Worm (Caenorhabditis elegans): Measurements from ENCODE around the gene vps-8.

The vps-8 gene

DNA sequence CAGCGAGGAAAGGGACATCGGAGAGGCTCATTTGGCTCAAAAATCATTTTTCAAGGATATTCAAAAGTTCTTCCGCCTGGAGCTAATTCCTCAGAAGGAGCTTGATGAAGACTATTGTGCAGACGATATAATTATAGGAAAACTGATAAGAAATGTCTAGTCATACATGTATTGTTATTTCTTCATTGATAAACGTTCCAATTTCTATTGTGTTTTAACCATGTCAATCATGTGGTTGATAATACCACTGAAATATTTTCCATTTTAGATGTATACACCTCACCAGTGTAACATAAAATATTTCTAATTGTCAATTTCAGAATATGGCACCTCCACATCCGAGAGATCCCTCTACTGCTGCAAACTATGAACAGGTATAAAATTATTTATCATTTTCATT is 3.5 kb upstream of the vps-8 start, which contains the start of gene ltah-1.1:
ltah-1.1 (plus strand) TSS at position 283 of the 400 bp plus-strand sequence.
- TF ChIP-seq ceh-83 (GFP tag; optimal IDR thresholded peaks at IDR 0.05): no peak
- no peak for TF ChIP-seq ham-2 (GFP tag; optimal IDR thresholded peaks at IDR 0.05)

DNA sequence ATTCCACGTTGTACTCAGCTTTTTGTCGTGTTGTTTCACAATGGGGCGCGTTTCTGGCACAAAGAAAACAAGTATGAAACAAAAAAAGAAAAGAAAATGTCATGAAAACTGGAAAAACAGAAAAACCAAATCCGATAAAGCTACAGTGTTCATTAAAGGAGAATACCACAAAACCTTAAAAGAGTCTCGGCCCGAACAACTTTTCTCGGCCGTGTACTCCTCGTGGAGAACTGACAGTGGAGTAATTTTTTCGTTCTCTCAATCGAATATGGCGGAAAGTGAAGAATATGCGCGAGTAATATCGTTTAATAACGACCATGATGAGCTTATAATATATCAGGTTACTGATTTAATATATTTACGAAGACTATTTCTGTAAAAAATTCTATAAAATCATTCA is 2.7 kb upstream of the vps-8 start, which contains the start of the genes tag-335 and vkmt-1:
tag-335 (minus strand) TSS at position 88 of the 400 bp plus-strand sequence.
vkmt-1 (plus strand) TSS at position 219 of the 400 bp plus-strand sequence.
- TF ChIP-seq ceh-43 (GFP tag; optimal IDR thresholded peaks at IDR 0.05) (no peak), snpc-4 (tag; optimal IDR thresholded peaks at IDR 0.05) (no peak), mab-5 (tag; optimal IDR thresholded peaks at IDR 0.05) (no peak), ceh-83 (GFP tag; optimal IDR thresholded peaks at IDR 0.05) (no peak), unc-39 (tag; optimal IDR thresholded peaks at IDR 0.05) (no peak), nhr-237 (tag; optimal IDR thresholded peaks at IDR 0.05) (no peak), unc-62 (GFP tag; optimal IDR thresholded peaks at IDR 0.05) (no peak), blmp-1 (tag; optimal IDR thresholded peaks at IDR 0.05) (no peak), lin-32 (GFP tag; optimal IDR thresholded peaks at IDR 0.05) (no peak), mls-2 (tag; optimal IDR thresholded peaks at IDR 0.05) (no peak)

ce11 chrIV:12274365-12274764 is 1.4 kb downstream of the vps-8 start:
- TF ChIP-seq nhr-237 (tag; optimal IDR thresholded peaks at IDR 0.05): no peak
- TF ChIP-seq ceh-39 (tag; optimal IDR thresholded peaks at IDR 0.05): no peak
- no peak for TF ChIP-seq mep-1 (tag; optimal IDR thresholded peaks at IDR 0.05)
- TF ChIP-seq ces-1 (GFP tag; optimal IDR thresholded peaks at IDR 0.05): no peak
- TF ChIP-seq nhr-12 (tag; optimal IDR thresholded peaks at IDR 0.05): no peak

DNA sequence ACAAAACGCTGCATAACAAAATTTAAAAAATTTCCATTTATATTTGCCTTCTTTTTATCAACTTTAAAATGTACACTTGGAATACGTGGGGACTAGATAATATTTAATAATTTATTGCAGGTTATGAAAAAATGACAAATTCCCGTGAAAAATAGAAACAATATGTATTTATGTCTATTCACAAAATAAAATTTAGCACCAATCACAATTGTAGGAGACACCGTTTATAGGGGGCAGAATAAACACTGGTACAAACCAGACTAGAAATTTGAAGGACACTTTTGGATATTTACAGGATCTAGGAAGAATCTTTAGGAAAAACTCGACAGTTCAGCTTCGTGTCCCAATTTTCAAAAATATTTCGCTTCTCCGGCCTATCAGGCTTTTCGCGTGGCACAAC is 5.4 kb downstream of the vps-8 start, which contains the start of gene C42C1.3:
C42C1.3 (minus strand) TSS at position 101 of the 400 bp plus-strand sequence.
- TF ChIP-seq ztf-11 (tag; optimal IDR thresholded peaks at IDR 0.05) (no peak), nhr-2 (tag; optimal IDR thresholded peaks at IDR 0.05) (no peak), tbx-8 (GFP tag; optimal IDR thresholded peaks at IDR 0.05) (no peak), zip-8 (tag; optimal IDR thresholded peaks at IDR 0.05) (no peak), ceh-43 (GFP tag; optimal IDR thresholded peaks at IDR 0.05) (no peak), ham-2 (GFP tag; optimal IDR thresholded peaks at IDR 0.05) (no peak), cnd-1 (tag; optimal IDR thresholded peaks at IDR 0.05) (no peak), elt-1 (tag; optimal IDR thresholded peaks at IDR 0.05; ENCODE audit: borderline replicate concordance, insufficient read depth) (no peak), ceh-39 (tag; optimal IDR thresholded peaks at IDR 0.05) (no peak)

DNA sequence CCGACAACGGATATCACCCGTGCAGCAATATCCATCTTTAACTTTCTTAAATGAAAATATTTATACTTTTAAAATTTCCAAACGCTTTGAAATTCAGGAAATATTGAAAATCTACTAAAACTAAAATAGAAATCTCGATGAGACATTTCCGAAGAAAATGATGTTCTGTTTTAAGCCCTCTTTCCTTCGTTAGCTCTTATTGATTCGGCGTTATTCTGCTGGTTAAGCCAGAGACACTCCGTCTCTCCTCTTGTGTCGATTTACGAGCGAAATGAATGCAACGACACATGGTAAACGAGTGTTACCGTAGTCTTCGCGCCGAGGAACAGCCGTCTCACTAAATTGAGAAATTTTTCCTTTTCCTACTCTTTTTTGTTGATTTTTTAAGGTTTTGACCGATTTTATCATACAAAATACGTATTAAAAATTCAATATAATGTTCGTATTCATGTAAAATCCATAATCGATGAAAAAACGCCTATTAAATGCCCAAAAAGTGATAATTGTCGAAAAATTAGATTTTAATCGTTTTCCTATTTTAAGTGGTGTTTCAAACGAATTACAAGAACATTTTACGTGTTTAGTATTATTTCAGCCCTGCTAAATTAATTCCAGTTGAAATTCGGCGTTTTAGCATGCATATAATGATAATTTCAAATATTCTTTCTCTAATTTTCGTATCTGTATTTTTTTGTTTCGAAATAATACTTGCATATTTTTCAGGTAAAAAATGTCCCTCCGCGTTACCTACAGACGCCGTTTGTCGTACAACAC is 7.3 kb downstream of the vps-8 start, which contains the start of the genes ppm-1.H and rpl-34:
ppm-1.H (minus strand) TSS at position 51 of the 774 bp plus-strand sequence.
rpl-34 (plus strand) TSS at position 724 of the 774 bp plus-strand sequence.
- TF ChIP-seq lsy-2 (tag; optimal IDR thresholded peaks at IDR 0.05) (peak; percentile 96), mab-5 (tag; optimal IDR thresholded peaks at IDR 0.05) (no peak), flh-1 (GFP tag; optimal IDR thresholded peaks at IDR 0.05) (no peak), pha-4 (tag; optimal IDR thresholded peaks at IDR 0.05) (peak; percentile 40), mep-1 (tag; optimal IDR thresholded peaks at IDR 0.05) (peak; percentile 71), nhr-76 (tag; optimal IDR thresholded peaks at IDR 0.05) (no peak), cnd-1 (tag; optimal IDR thresholded peaks at IDR 0.05) (no peak), unc-62 (GFP tag; optimal IDR thresholded peaks at IDR 0.05) (peak; percentile 37), ceh-39 (tag; optimal IDR thresholded peaks at IDR 0.05) (peak; percentile 45), nhr-237 (tag; optimal IDR thresholded peaks at IDR 0.05) (peak; percentile 58), ham-2 (GFP tag; optimal IDR thresholded peaks at IDR 0.05) (peak; percentile 65), M03D4.4 (tag; optimal IDR thresholded peaks at IDR 0.05) (no peak), unc-120 (tag; optimal IDR thresholded peaks at IDR 0.05; ENCODE audit: poor library complexity, severe bottlenecking) (peak; percentile 73), hlh-1 (tag; optimal IDR thresholded peaks at IDR 0.05) (peak; percentile 92), lin-13 (tag; optimal IDR thresholded peaks at IDR 0.05) (peak; percentile 61), nhr-12 (tag; optimal IDR thresholded peaks at IDR 0.05) (no peak), ces-1 (GFP tag; optimal IDR thresholded peaks at IDR 0.05) (peak; percentile 73), ceh-43 (GFP tag; optimal IDR thresholded peaks at IDR 0.05) (peak; percentile 52), bed-3 (GFP tag; optimal IDR thresholded peaks at IDR 0.05) (no peak), elt-1 (tag; optimal IDR thresholded peaks at IDR 0.05; ENCODE audit: borderline replicate concordance, insufficient read depth) (no peak), ztf-11 (tag; optimal IDR thresholded peaks at IDR 0.05) (no peak), elt-3 (tag; optimal IDR thresholded peaks at IDR 0.05) (no peak)

Measured in whole organism, mixed stage, embryonic.